Worm (Caenorhabditis elegans) whole organism, early embryonic: ENCODE measurements around the gene Y62E10A.20.

ENCODE experiments used
- B0310.2 ChIP-seq: sonication (generic microtip); optimal IDR thresholded peaks from 2 replicates; lab custom pipeline; 2016; ENCODE audit warnings: mild to moderate bottlenecking, missing genetic modification characterization, missing compliant biosample characterization
- F13C5.2 ChIP-seq: sonication (generic microtip); optimal IDR thresholded peaks from 2 replicates; lab custom pipeline; 2017; ENCODE audit warnings: mild to moderate bottlenecking, missing genetic modification characterization, inconsistent platforms, missing compliant biosample characterization
- aly-1 ChIP-seq: sonication (generic microtip); optimal IDR thresholded peaks from 2 replicates; lab custom pipeline; 2016; ENCODE audit warnings: missing genetic modification characterization, missing compliant biosample characterization
- ama-1 ChIP-seq: fragments of 150-350 bp; optimal IDR thresholded peaks from 2 replicates; lab custom pipeline; 2014
- ceh-13 ChIP-seq: fragments of 200-800 bp; sonication (Bioruptor generic); optimal IDR thresholded peaks from 2 replicates; lab custom pipeline; 2018; ENCODE audit warnings: mild to moderate bottlenecking, missing genetic modification characterization, missing compliant biosample characterization
- ceh-36 ChIP-seq: sonication (generic microtip); optimal IDR thresholded peaks from 2 replicates; lab custom pipeline; 2016; ENCODE audit warnings: missing genetic modification characterization, inconsistent platforms, missing compliant biosample characterization
- ets-7 ChIP-seq: sonication (generic microtip); optimal IDR thresholded peaks from 2 replicates; lab custom pipeline; 2016; ENCODE audit warnings: missing genotype, missing genetic modification characterization, missing compliant biosample characterization
- flt-1 ChIP-seq: fragments of 200-800 bp; sonication (Bioruptor generic); IDR thresholded peaks from 2 replicates; pipeline ENCODE4 v1.3.6; 2022; ENCODE audit warnings: missing genetic modification characterization, missing compliant biosample characterization
- hmbx-1 ChIP-seq: sonication (generic microtip); optimal IDR thresholded peaks from 2 replicates; lab custom pipeline; 2016; ENCODE audit warnings: mild to moderate bottlenecking, missing genetic modification characterization, missing compliant biosample characterization
- hmg-4 ChIP-seq: fragments of 200-800 bp; sonication (Bioruptor generic); optimal IDR thresholded peaks from 2 replicates; lab custom pipeline; 2018; ENCODE audit warnings: mild to moderate bottlenecking, missing genetic modification characterization, missing compliant biosample characterization
- hnd-1 ChIP-seq: sonication (generic microtip); optimal IDR thresholded peaks from 2 replicates; lab custom pipeline; 2016; ENCODE audit warnings: missing genetic modification characterization, missing compliant biosample characterization
- pes-1 ChIP-seq: fragments of 200-800 bp; sonication (Bioruptor generic); IDR thresholded peaks from 2 replicates; pipeline ENCODE4 v1.3.6; 2022; ENCODE audit warnings: missing genetic modification reagents, missing genetic modification characterization, missing compliant biosample characterization
- scrt-1 ChIP-seq: fragments of 200-800 bp; sonication (Bioruptor generic); IDR thresholded peaks from 2 replicates; pipeline ENCODE4 v1.3.6; 2022; ENCODE audit warnings: missing genetic modification characterization, missing compliant biosample characterization
- sea-1 ChIP-seq: fragments of 200-800 bp; sonication (Bioruptor generic); conservative IDR thresholded peaks from 2 replicates; pipeline ENCODE4 v1.3.6; 2022; ENCODE audit warnings: missing genetic modification characterization, missing compliant biosample characterization
- tbx-11 ChIP-seq: fragments of 200-800 bp; sonication (Bioruptor generic); IDR thresholded peaks from 2 replicates; pipeline ENCODE4 v1.3.6; 2022; ENCODE audit warnings: missing genetic modification characterization, missing compliant biosample characterization
- tbx-37 ChIP-seq: fragments of 200-800 bp; sonication (Bioruptor generic); conservative IDR thresholded peaks from 2 replicates; pipeline ENCODE4 v1.3.6; 2022; ENCODE audit warnings: missing genetic modification reagents, missing genetic modification characterization, missing compliant biosample characterization
- tra-4 ChIP-seq: sonication (generic microtip); optimal IDR thresholded peaks from 2 replicates; lab custom pipeline; 2017; ENCODE audit warnings: missing genetic modification characterization, missing compliant biosample characterization

The Y62E10A.20 gene

DNA sequence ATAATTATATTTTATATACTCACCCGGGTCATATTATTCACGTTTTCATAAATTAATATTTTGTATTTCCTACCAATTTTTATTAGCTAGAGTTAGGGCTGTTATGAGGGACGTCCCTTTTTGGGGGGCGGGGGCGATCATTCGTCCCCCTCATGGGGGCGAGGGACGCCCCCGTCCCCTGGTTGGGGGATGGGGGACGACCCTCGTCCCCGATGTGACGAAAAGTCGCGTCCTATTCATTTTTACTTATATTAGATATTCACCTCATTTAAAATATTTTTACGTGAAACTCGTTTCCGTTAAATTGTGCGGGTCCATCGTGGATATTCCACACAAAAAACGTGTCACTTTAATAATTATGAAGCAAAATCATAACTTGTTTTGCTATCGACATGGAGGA, 37.3 kb downstream of the Y62E10A.20 start, which contains the start of gene W02A2.12:
TSS of gene W02A2.12 (minus strand) at position 240 of the 400 bp plus-strand sequence.
- TF ChIP-seq ceh-36 (tag; lab: Kevin White, UChicago): no peak
- TF ChIP-seq tbx-11: no peak
- no peak for TF ChIP-seq ets-7 (tag; lab: Kevin White, UChicago)
- no peak for TF ChIP-seq B0310.2
- TF ChIP-seq ceh-13 (GFP tag; lab: Kevin White, UChicago): no peak
- TF ChIP-seq hnd-1 (tag; lab: Kevin White, UChicago): no peak
- no peak for TF ChIP-seq pes-1
- TF ChIP-seq flt-1 (GFP tag; lab: Robert Waterston, UW): no peak
- no peak for TF ChIP-seq aly-1 (tag; lab: Kevin White, UChicago)
- TF ChIP-seq sea-1: no peak
- TF ChIP-seq tbx-37 (GFP tag; lab: Robert Waterston, UW): no peak
- no peak for TF ChIP-seq hmg-4
- TF ChIP-seq scrt-1: no peak
- TF ChIP-seq ama-1 (lab: Kevin White, UChicago): no peak
- TF ChIP-seq F13C5.2 (tag; lab: Kevin White, UChicago): no peak
- no peak for TF ChIP-seq hmbx-1 (tag; lab: Kevin White, UChicago)

DNA sequence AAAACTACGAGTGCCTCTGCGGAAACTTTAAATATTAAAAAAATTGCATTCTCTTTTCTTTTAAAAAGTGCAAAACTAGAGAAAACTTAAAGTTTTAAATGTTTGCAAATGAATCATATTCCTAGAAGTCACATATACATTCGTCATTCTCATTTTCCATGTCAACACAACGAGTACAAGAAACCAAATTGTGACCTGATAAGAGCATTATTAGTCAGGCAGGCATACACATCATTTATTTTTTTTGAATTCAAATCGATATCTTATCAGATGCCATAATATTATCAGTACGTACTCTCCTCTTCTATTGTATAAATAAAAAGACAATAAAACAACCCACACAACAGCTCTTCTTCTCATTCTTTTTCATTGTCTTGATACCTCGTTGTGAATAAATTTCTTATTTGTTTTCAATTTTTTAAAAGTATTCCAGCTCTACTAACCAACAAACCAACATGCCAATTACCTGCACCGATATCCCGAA, 38.6 kb downstream of the Y62E10A.20 start, which contains the start of gene W02A2.9:
TSS of gene W02A2.9 (plus strand) at position 434 of the 484 bp plus-strand sequence.
- TF ChIP-seq hnd-1 (tag; lab: Kevin White, UChicago): no peak
- TF ChIP-seq F13C5.2 (tag; lab: Kevin White, UChicago): no peak
- no peak for TF ChIP-seq B0310.2

DNA sequence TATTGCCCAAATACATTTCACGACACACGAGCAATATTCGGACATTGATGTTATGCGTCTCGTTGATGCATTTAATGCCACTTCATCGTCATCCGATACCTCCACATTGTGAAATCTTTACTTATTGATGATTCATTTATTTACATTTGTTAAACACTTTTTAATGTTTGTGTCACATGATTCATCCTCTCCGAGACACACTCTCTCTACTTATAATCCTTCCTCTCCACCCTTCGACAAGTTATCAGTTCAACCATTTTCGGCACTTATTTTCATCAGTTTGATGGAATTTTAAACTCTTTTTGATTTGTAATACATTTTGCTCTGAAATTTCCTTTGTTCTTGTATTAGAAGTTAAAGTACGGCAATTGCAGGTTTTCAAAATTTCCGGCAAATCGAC, 39.8 kb downstream of the Y62E10A.20 start:
- TF ChIP-seq hnd-1 (tag; lab: Kevin White, UChicago) (no peak), pes-1 (no peak), ceh-13 (GFP tag; lab: Kevin White, UChicago) (no peak), scrt-1 (no peak), B0310.2 (no peak), ets-7 (tag; lab: Kevin White, UChicago) (no peak), tra-4 (tag; lab: Kevin White, UChicago) (no peak), tbx-37 (GFP tag; lab: Robert Waterston, UW) (no peak), ama-1 (lab: Kevin White, UChicago) (no peak), hmg-4 (no peak), ceh-36 (tag; lab: Kevin White, UChicago) (no peak), F13C5.2 (tag; lab: Kevin White, UChicago) (no peak)

DNA sequence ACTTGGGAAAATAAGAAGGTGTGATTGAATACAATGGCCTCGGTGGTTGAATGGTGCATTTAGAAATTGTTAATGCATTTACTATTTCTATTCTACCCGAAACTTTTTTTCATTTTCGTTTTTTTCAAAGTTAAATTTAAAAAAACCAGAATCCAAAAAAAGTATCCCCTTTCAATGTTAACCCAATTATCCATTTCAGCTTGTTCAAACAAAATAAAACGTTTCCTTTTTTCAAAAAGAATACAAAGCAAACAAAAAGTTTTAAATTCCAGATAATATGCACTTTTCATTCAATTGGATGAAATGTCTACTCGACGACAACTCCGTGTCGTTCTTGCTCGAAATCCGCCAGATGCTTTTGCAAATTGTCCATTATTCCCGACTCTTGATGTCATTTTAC, 43.3 kb downstream of the Y62E10A.20 start, which contains the start of gene W02A2.5:
TSS of gene W02A2.5 (plus strand) at position 301 of the 400 bp plus-strand sequence.
- TF ChIP-seq hmg-4: no peak
- no peak for TF ChIP-seq B0310.2
- no peak for TF ChIP-seq ama-1 (lab: Kevin White, UChicago)
- no peak for TF ChIP-seq flt-1 (GFP tag; lab: Robert Waterston, UW)
- TF ChIP-seq ceh-13 (GFP tag; lab: Kevin White, UChicago): no peak
- no peak for TF ChIP-seq F13C5.2 (tag; lab: Kevin White, UChicago)

DNA sequence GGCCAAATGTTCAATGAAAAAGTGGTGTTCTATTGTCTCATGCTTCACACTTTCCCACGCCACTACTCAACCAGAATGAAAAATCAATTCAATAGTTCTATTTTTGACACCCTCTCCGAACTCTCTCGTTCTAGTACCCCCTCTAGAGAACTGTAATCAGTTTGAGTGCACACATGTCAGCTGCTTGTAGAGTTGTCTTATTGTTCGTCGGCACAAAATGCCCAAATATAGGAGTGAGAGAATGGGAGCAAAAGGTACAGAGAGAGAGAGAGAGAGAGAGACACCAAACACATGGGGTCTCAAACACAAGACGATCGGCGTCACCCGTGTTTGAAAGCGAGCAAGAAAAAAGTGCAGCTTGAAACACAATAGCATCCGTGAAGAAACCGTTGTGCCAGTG, 51.6 kb downstream of the Y62E10A.20 start:
- no peak for TF ChIP-seq ets-7 (tag; lab: Kevin White, UChicago)
- no peak for TF ChIP-seq pes-1
- no peak for TF ChIP-seq flt-1 (GFP tag; lab: Robert Waterston, UW)
- TF ChIP-seq F13C5.2 (tag; lab: Kevin White, UChicago): no peak
- no peak for TF ChIP-seq aly-1 (tag; lab: Kevin White, UChicago)
- TF ChIP-seq hmg-4: no peak
- no peak for TF ChIP-seq ama-1 (lab: Kevin White, UChicago)
- TF ChIP-seq hnd-1 (tag; lab: Kevin White, UChicago): no peak
- no peak for TF ChIP-seq ceh-13 (GFP tag; lab: Kevin White, UChicago)
- no peak for TF ChIP-seq tbx-11
- TF ChIP-seq sea-1: no peak
- no peak for TF ChIP-seq hmbx-1 (tag; lab: Kevin White, UChicago)
- TF ChIP-seq tra-4 (tag; lab: Kevin White, UChicago): no peak
- TF ChIP-seq B0310.2: no peak
- no peak for TF ChIP-seq ceh-36 (tag; lab: Kevin White, UChicago)
- no peak for TF ChIP-seq tbx-37 (GFP tag; lab: Robert Waterston, UW)
